Fruit fly (Drosophila melanogaster) whole organism, adult: ENCODE data around the gene Tfb5.

ENCODE experiments used
- CG11617 ChIP-seq: fragments of 200-800 bp; sonication (Bioruptor generic); optimal IDR thresholded peaks from 2 replicates; lab custom pipeline; 2017; ENCODE audit warnings: mild to moderate bottlenecking, missing biosample characterization, missing genetic modification reagents, missing genetic modification characterization
- CG12768 ChIP-seq: fragments of 200-800 bp; sonication (Bioruptor generic); optimal IDR thresholded peaks from 2 replicates; lab custom pipeline; 2017; ENCODE audit warnings: missing biosample characterization, missing genetic modification characterization, mild to moderate bottlenecking, moderate library complexity, missing genetic modification reagents
- CG14711 ChIP-seq: fragments of 200-800 bp; sonication (Bioruptor generic); optimal IDR thresholded peaks from 2 replicates; lab custom pipeline; 2018; ENCODE audit warnings: missing biosample characterization, mild to moderate bottlenecking, missing genetic modification characterization, moderate library complexity
- CG1620 ChIP-seq: fragments of 200-800 bp; sonication (Bioruptor generic); optimal IDR thresholded peaks from 2 replicates; lab custom pipeline; 2016; ENCODE audit warnings: missing biosample characterization, missing genetic modification characterization
- CG33017 ChIP-seq: fragments of 200-800 bp; sonication (Bioruptor generic); optimal IDR thresholded peaks from 2 replicates; lab custom pipeline; 2018; ENCODE audit warnings: missing biosample characterization, mild to moderate bottlenecking, missing genetic modification characterization, moderate library complexity
- CG5204 ChIP-seq: fragments of 200-800 bp; sonication (Bioruptor generic); optimal IDR thresholded peaks from 2 replicates; lab custom pipeline; 2016; ENCODE audit warnings: missing biosample characterization, missing genetic modification characterization
- CG7045 ChIP-seq: fragments of 200-800 bp; sonication (Bioruptor generic); optimal IDR thresholded peaks from 2 replicates; lab custom pipeline; 2017; ENCODE audit warnings: missing biosample characterization, mild to moderate bottlenecking, missing genetic modification characterization
- CG7101 ChIP-seq: fragments of 200-800 bp; sonication (Bioruptor generic); optimal IDR thresholded peaks from 2 replicates; lab custom pipeline; 2018; ENCODE audit warnings: missing biosample characterization, mild to moderate bottlenecking, missing genetic modification characterization, moderate library complexity
- Clk ChIP-seq: fragments of 200-800 bp; sonication (Bioruptor generic); optimal IDR thresholded peaks from 2 replicates; lab custom pipeline; 2017; ENCODE audit warnings: missing biosample characterization, missing genetic modification characterization
- Crg-1 ChIP-seq: fragments of 200-800 bp; sonication (Bioruptor generic); optimal IDR thresholded peaks from 2 replicates; lab custom pipeline; 2016; ENCODE audit warnings: missing biosample characterization, missing genetic modification characterization
- Hr96 ChIP-seq: fragments of 200-800 bp; sonication (Bioruptor generic); optimal IDR thresholded peaks from 2 replicates; lab custom pipeline; 2016; ENCODE audit warnings: missing biosample characterization, missing genetic modification characterization
- Mnt ChIP-seq: fragments of 200-800 bp; sonication (Bioruptor generic); optimal IDR thresholded peaks from 2 replicates; lab custom pipeline; 2016; ENCODE audit warnings: missing biosample characterization, mild to moderate bottlenecking, missing genetic modification characterization
- bab1 ChIP-seq: fragments of 200-800 bp; sonication (Bioruptor generic); optimal IDR thresholded peaks from 3 replicates; lab custom pipeline; 2019; ENCODE audit warnings: missing biosample characterization, mild to moderate bottlenecking, missing genetic modification characterization, moderate library complexity
- cic ChIP-seq: fragments of 200-800 bp; sonication (Bioruptor generic); optimal IDR thresholded peaks from 2 replicates; lab custom pipeline; 2017; ENCODE audit warnings: missing biosample characterization, mild to moderate bottlenecking, missing genetic modification characterization, moderate library complexity
- cnc ChIP-seq, 2 experiments: fragments of >200 bp; optimal IDR thresholded peaks; 2 replicates each; lab custom pipeline; 2017
- kay ChIP-seq: fragments of 200-800 bp; sonication (Bioruptor generic); peaks from one replicate; lab custom pipeline; 2016; ENCODE audit warnings: missing biosample characterization, missing genetic modification characterization, borderline replicate concordance
- ovo ChIP-seq: fragments of 200-800 bp; sonication (Bioruptor generic); optimal IDR thresholded peaks from 2 replicates; lab custom pipeline; 2016; ENCODE audit warnings: missing biosample characterization, missing genetic modification characterization
- pad ChIP-seq: fragments of 200-800 bp; sonication (Bioruptor generic); optimal IDR thresholded peaks from 3 replicates; lab custom pipeline; 2017; ENCODE audit warnings: missing biosample characterization, missing genetic modification characterization, mild to moderate bottlenecking, moderate library complexity, missing genetic modification reagents
- tj ChIP-seq: fragments of 200-800 bp; sonication (Bioruptor generic); optimal IDR thresholded peaks from 3 replicates; lab custom pipeline; 2017; ENCODE audit warnings: missing biosample characterization, mild to moderate bottlenecking, missing genetic modification characterization, moderate library complexity
- toe ChIP-seq: fragments of 200-800 bp; sonication (Bioruptor generic); optimal IDR thresholded peaks from 2 replicates; lab custom pipeline; 2016; ENCODE audit warnings: missing biosample characterization, missing genetic modification characterization

Gene Tfb5

DNA sequence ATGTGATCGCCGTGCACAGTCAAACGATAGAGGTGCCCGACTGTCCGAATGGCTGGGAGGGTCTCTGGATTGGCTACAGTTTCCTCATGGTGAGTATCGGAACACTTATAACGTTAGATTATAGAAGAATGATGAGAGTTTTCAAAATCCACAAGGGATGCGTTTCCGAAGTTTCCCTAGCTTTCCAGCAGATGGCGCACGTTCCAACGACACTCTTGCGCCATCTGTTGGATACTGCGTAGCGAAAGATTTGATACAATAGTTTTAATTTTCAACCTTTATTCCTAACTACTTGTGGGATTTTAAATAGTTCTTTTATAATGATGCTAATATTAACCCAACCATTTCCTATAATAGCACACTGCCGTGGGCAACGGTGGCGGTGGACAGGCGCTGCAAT, 25.5 kb upstream of the Tfb5 start:
- no peak for TF ChIP-seq CG1620 (GFP tag; lab: Kevin White, UChicago)
- TF ChIP-seq CG14711 (tag; lab: Kevin White, UChicago): no peak
- no peak for TF ChIP-seq Mnt (GFP tag; lab: Kevin White, UChicago)
- no peak for TF ChIP-seq tj (GFP tag; lab: Kevin White, UChicago)
- no peak for TF ChIP-seq bab1 (GFP tag; lab: Kevin White, UChicago)
- no peak for TF ChIP-seq CG5204 (GFP tag; lab: Kevin White, UChicago)
- TF ChIP-seq CG7101: no peak
- no peak for TF ChIP-seq kay (GFP tag; lab: Kevin White, UChicago)
- TF ChIP-seq CG7045: no peak
- no peak for TF ChIP-seq Crg-1
- no peak for TF ChIP-seq toe
- no peak for TF ChIP-seq CG12768 (GFP tag; lab: Kevin White, UChicago)
- no peak for TF ChIP-seq CG33017 (tag; lab: Kevin White, UChicago)

DNA sequence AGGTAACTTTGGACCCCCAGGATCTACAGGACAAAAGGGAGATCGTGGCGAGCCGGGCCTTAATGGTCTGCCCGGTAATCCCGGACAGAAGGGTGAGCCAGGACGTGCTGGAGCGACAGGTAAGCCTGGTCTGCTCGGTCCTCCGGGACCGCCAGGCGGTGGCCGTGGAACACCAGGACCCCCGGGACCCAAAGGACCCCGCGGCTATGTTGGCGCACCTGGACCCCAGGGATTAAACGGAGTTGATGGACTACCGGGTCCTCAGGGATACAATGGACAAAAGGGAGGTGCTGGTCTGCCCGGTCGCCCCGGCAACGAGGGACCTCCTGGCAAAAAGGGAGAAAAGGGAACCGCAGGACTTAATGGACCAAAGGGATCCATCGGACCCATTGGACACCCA, 21.3 kb upstream of the Tfb5 start:
- TF ChIP-seq bab1 (GFP tag; lab: Kevin White, UChicago) (no peak), pad (GFP tag; lab: Kevin White, UChicago) (no peak), CG7101 (no peak), CG7045 (no peak), kay (GFP tag; lab: Kevin White, UChicago) (no peak), CG33017 (tag; lab: Kevin White, UChicago) (no peak), ovo (GFP tag; lab: Kevin White, UChicago) (no peak), CG11617 (GFP tag; lab: Kevin White, UChicago) (no peak), Crg-1 (no peak), toe (no peak), CG14711 (tag; lab: Kevin White, UChicago) (no peak), Hr96 (GFP tag; lab: Kevin White, UChicago) (no peak), cnc (optimal IDR thresholded peaks at IDR 0.05; lab: Kevin White, UChicago) (no peak), Mnt (GFP tag; lab: Kevin White, UChicago) (no peak)

DNA sequence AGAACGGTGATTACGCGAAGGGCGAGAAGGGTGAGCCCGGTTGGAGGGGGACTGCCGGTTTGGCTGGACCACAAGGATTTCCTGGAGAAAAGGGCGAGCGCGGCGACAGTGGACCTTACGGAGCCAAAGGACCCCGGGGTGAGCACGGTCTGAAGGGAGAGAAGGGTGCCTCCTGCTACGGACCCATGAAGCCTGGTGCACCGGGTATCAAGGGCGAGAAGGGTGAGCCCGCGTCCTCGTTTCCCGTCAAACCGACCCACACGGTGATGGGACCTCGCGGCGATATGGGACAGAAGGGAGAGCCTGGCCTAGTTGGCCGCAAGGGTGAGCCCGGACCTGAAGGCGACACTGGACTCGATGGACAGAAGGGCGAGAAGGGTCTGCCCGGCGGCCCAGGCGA, 20.8 kb upstream of the Tfb5 start:
- TF ChIP-seq kay (GFP tag; lab: Kevin White, UChicago) (no peak), CG33017 (tag; lab: Kevin White, UChicago) (no peak), toe (no peak), Clk (GFP tag; lab: Kevin White, UChicago) (no peak), CG7101 (no peak), CG1620 (GFP tag; lab: Kevin White, UChicago) (no peak), Hr96 (GFP tag; lab: Kevin White, UChicago) (no peak), bab1 (GFP tag; lab: Kevin White, UChicago) (no peak), CG5204 (GFP tag; lab: Kevin White, UChicago) (no peak)

DNA sequence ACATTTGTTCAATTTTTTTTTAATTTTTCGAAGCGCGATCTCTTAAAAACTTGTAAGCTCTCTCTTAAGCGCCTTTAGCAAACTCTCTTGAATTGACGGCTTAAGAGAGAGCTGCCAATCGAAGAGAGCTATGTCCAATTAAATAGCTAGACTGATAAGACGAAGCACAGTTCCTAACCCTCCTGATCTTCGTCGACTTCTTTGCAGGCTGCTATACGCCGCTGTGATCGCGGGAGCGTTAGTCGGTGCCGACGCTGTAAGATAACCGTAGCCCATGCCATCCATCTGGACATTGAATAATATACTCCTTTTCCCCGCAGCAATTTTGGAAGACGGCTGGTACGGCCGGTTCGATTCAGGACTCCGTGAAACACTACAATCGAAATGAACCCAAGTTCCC, 19.9 kb upstream of the Tfb5 start:
- no peak for TF ChIP-seq CG14711 (tag; lab: Kevin White, UChicago)
- no peak for TF ChIP-seq CG1620 (GFP tag; lab: Kevin White, UChicago)
- no peak for TF ChIP-seq toe
- no peak for TF ChIP-seq tj (GFP tag; lab: Kevin White, UChicago)
- no peak for TF ChIP-seq Clk (GFP tag; lab: Kevin White, UChicago)
- no peak for TF ChIP-seq CG11617 (GFP tag; lab: Kevin White, UChicago)
- no peak for TF ChIP-seq cnc (optimal IDR thresholded peaks at IDR 0.05; lab: Kevin White, UChicago)
- TF ChIP-seq CG7045: no peak
- no peak for TF ChIP-seq pad (GFP tag; lab: Kevin White, UChicago)
- no peak for TF ChIP-seq Mnt (GFP tag; lab: Kevin White, UChicago)
- TF ChIP-seq CG33017 (tag; lab: Kevin White, UChicago): no peak
- no peak for TF ChIP-seq bab1 (GFP tag; lab: Kevin White, UChicago)
- TF ChIP-seq ovo (GFP tag; lab: Kevin White, UChicago): no peak
- no peak for TF ChIP-seq Hr96 (GFP tag; lab: Kevin White, UChicago)

DNA sequence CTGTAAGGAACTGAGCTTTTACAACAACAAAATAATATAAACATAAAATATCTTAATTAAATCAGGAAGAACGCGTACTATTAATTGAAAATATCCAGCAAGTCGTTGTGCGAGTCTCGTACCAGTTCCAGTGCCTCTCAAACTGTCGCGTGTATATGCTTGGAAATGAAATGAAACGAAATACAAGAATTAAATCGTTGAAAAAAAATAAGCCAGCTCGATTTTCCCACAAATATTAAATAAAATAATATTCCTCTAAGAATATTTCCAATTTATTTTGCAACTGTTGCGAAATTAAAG, 19.1 kb upstream of the Tfb5 start:
- no peak for TF ChIP-seq CG33017 (tag; lab: Kevin White, UChicago)
- TF ChIP-seq CG5204 (GFP tag; lab: Kevin White, UChicago): no peak
- TF ChIP-seq CG1620 (GFP tag; lab: Kevin White, UChicago): no peak
- TF ChIP-seq CG11617 (GFP tag; lab: Kevin White, UChicago): no peak
- peak; percentile 60 for TF ChIP-seq tj (GFP tag; lab: Kevin White, UChicago)
- no peak for TF ChIP-seq ovo (GFP tag; lab: Kevin White, UChicago)
- TF ChIP-seq bab1 (GFP tag; lab: Kevin White, UChicago): no peak
- TF ChIP-seq kay (GFP tag; lab: Kevin White, UChicago): peak; percentile 33

DNA sequence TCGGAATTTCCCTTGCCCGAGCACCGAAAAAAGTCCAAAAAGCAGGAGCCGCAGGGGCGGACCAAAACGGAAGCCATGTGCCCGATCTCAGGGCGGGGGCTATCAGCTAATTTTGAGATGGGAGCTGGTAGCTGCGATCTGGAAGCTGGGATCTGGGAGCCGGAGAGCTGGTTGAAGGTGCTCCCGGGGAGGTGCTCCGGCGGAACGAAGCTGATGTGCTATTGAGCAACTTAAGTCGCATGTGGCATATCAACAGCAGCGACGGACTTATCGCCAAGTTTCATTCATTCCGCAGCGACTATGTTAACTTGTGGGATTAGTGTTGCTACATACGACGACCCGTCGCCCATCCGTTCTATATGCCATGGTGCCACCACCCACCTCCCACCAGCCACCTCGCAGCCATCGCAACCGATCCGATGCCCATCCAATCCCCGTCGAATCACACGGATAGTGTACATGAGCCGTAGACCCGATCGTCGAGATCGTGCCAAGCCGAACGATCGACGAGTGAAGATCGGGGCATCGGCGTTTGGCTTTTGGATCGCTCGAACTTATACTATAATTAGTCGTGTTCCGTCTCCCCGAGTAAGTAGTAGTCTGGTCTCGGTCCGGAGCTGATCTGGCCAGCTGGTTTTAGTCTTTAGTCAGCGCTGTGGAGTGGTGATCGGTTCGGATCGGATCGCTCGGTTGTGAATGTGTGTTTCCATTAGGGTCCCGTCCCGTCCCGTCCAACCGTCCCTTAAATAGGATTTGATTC, 18.6 kb upstream of the Tfb5 start, which contains the start of gene Col4a1:
Col4a1 (plus strand) TSS at position 561 of the 760 bp plus-strand sequence.
- TF ChIP-seq cic (GFP tag; lab: Kevin White, UChicago): peak; percentile 72
- TF ChIP-seq Mnt (GFP tag; lab: Kevin White, UChicago): peak; percentile 7
- no peak for TF ChIP-seq CG33017 (tag; lab: Kevin White, UChicago)
- peak; percentile 49 for TF ChIP-seq CG12768 (GFP tag; lab: Kevin White, UChicago)
